Fruit fly (Drosophila melanogaster) whole organism, embryonic: Measurements from ENCODE around the gene Sfp26Ad.
A peak's percentile ranks its signal among the peaks of the same experiment; 100 is the strongest.

ENCODE experiments used
- Atf-2 ChIP-seq: fragments of 200-800 bp; sonication (Bioruptor generic); optimal IDR thresholded peaks from 2 replicates; lab custom pipeline; 2016; ENCODE audit warnings: missing biosample characterization, missing genetic modification characterization
- C15 ChIP-seq: fragments of 200-800 bp; sonication (Bioruptor generic); IDR thresholded peaks from 3 replicates; pipeline ENCODE4 v1.3.6; 2022; ENCODE audit warnings: missing biosample characterization, missing genetic modification characterization
- CG10366 ChIP-seq: fragments of 200-800 bp; sonication (Bioruptor generic); IDR thresholded peaks from 2 replicates; pipeline ENCODE4 v1.3.6; 2022; ENCODE audit warnings: missing biosample characterization, missing genetic modification characterization
- CG10431 ChIP-seq: fragments of 200-800 bp; sonication (Bioruptor generic); optimal IDR thresholded peaks from 3 replicates; lab custom pipeline; 2018; ENCODE audit warnings: missing biosample characterization, mild to moderate bottlenecking, missing genetic modification characterization
- CG10543 ChIP-seq: fragments of 200-800 bp; sonication (Bioruptor generic); optimal IDR thresholded peaks from 3 replicates; lab custom pipeline; 2017; ENCODE audit warnings: missing biosample characterization, mild to moderate bottlenecking, missing genetic modification characterization, moderate library complexity
- CG10959 ChIP-seq: fragments of 200-800 bp; sonication (Bioruptor generic); IDR thresholded peaks from 2 replicates; pipeline ENCODE4 v1.3.6; 2022; ENCODE audit warnings: missing biosample characterization, missing genetic modification characterization
- CG12104 ChIP-seq: fragments of 200-800 bp; sonication (Bioruptor generic); optimal IDR thresholded peaks from 3 replicates; lab custom pipeline; 2016; ENCODE audit warnings: missing biosample characterization, missing genetic modification characterization
- CG12236 ChIP-seq: fragments of 200-800 bp; sonication (Bioruptor generic); optimal IDR thresholded peaks from 2 replicates; lab custom pipeline; 2016; ENCODE audit warnings: missing biosample characterization, missing genetic modification characterization
- CG12299 ChIP-seq: fragments of 200-800 bp; sonication (Bioruptor generic); optimal IDR thresholded peaks from 2 replicates; lab custom pipeline; 2018; ENCODE audit warnings: missing biosample characterization, mild to moderate bottlenecking, missing genetic modification characterization
- CG14965 ChIP-seq: fragments of 200-800 bp; sonication (Bioruptor generic); optimal IDR thresholded peaks from 2 replicates; lab custom pipeline; 2016; ENCODE audit warnings: missing biosample characterization, missing genetic modification characterization, borderline replicate concordance
- CG15514 ChIP-seq: fragments of 200-800 bp; sonication (Bioruptor generic); optimal IDR thresholded peaks from 3 replicates; lab custom pipeline; 2017; ENCODE audit warnings: missing biosample characterization, missing genetic modification characterization, mild to moderate bottlenecking, moderate library complexity, missing genetic modification reagents
- CG17568 ChIP-seq: fragments of 200-800 bp; sonication (Bioruptor generic); optimal IDR thresholded peaks from 2 replicates; lab custom pipeline; 2018; ENCODE audit warnings: missing biosample characterization, mild to moderate bottlenecking, missing genetic modification characterization, moderate library complexity
- CG32767 ChIP-seq: fragments of 200-800 bp; sonication (Bioruptor generic); IDR thresholded peaks from 2 replicates; pipeline ENCODE4 v1.3.6; 2022; ENCODE audit warnings: missing biosample characterization, missing genetic modification characterization
- CG34422 ChIP-seq: fragments of 200-800 bp; sonication (Bioruptor generic); IDR thresholded peaks from 3 replicates; pipeline ENCODE4 v1.3.6; 2022; ENCODE audit warnings: missing biosample characterization, missing genetic modification characterization
- CG4617 ChIP-seq: fragments of 200-800 bp; sonication (Bioruptor generic); optimal IDR thresholded peaks from 3 replicates; lab custom pipeline; 2016; ENCODE audit warnings: missing biosample characterization, missing genetic modification characterization, borderline replicate concordance
- CG6683 ChIP-seq: fragments of 200-800 bp; sonication (Bioruptor generic); optimal IDR thresholded peaks from 2 replicates; lab custom pipeline; 2017; ENCODE audit warnings: missing biosample characterization, mild to moderate bottlenecking, missing genetic modification characterization, missing genetic modification reagents
- CG7839 ChIP-seq: fragments of 200-800 bp; sonication (Bioruptor generic); optimal IDR thresholded peaks from 3 replicates; lab custom pipeline; 2018; ENCODE audit warnings: missing biosample characterization, mild to moderate bottlenecking, missing genetic modification characterization, moderate library complexity
- CG8944 ChIP-seq: fragments of 200-800 bp; sonication (Bioruptor generic); optimal IDR thresholded peaks from 3 replicates; lab custom pipeline; 2016; ENCODE audit warnings: missing biosample characterization, missing genetic modification characterization
- CG9727 ChIP-seq: fragments of 200-800 bp; sonication (Bioruptor generic); optimal IDR thresholded peaks from 3 replicates; lab custom pipeline; 2017; ENCODE audit warnings: missing biosample characterization, mild to moderate bottlenecking, missing genetic modification characterization
- Doc3 ChIP-seq: fragments of 200-800 bp; sonication (Bioruptor generic); IDR thresholded peaks from 3 replicates; pipeline ENCODE4 v1.3.6; 2022; ENCODE audit warnings: missing biosample characterization, missing genetic modification characterization; ENCODE audit not compliant: partially characterized antibody
- Dref ChIP-seq: fragments of 200-800 bp; sonication (Bioruptor generic); IDR thresholded peaks from 2 replicates; pipeline ENCODE4 v1.3.6; 2022; ENCODE audit warnings: missing biosample characterization, missing genetic modification characterization
- Elba2 ChIP-seq: fragments of 200-800 bp; sonication (Bioruptor generic); optimal IDR thresholded peaks from 3 replicates; lab custom pipeline; 2016; ENCODE audit warnings: missing biosample characterization, missing genetic modification characterization
- Gug ChIP-seq: fragments of 200-800 bp; sonication (Bioruptor generic); IDR thresholded peaks from 4 replicates; pipeline ENCODE4 v1.3.6; 2022; ENCODE audit warnings: missing biosample characterization, missing genetic modification characterization
- Hr78 ChIP-seq, 2 experiments: fragments of 200-800 bp in 1 of 2; fragments of >200 bp in 1 of 2; sonication (Bioruptor generic) in 1 of 2; optimal IDR thresholded peaks; 2 replicates each; lab custom pipeline; 2017 to 2019; ENCODE audit warnings: missing biosample characterization in 2 of 2, missing genetic modification characterization in 2 of 2, mild to moderate bottlenecking in 1 of 2, moderate library complexity in 1 of 2
- NfI ChIP-seq: fragments of 200-800 bp; sonication (Bioruptor generic); optimal IDR thresholded peaks from 3 replicates; lab custom pipeline; 2018; ENCODE audit warnings: missing biosample characterization, mild to moderate bottlenecking, missing genetic modification characterization, moderate library complexity
- Rx ChIP-seq: fragments of 200-800 bp; sonication (Bioruptor generic); IDR thresholded peaks from 2 replicates; pipeline ENCODE4 v1.3.6; 2022; ENCODE audit warnings: missing biosample characterization, missing genetic modification characterization
- Scr ChIP-seq: fragments of 200-800 bp; sonication (Bioruptor generic); IDR thresholded peaks from 2 replicates; pipeline ENCODE4 v1.3.6; 2022; ENCODE audit warnings: missing biosample characterization, missing genetic modification characterization; ENCODE audit not compliant: partially characterized antibody
- Spps ChIP-seq: fragments of 200-800 bp; sonication (Bioruptor generic); optimal IDR thresholded peaks from 2 replicates; lab custom pipeline; 2018; ENCODE audit warnings: missing biosample characterization, mild to moderate bottlenecking, missing genetic modification characterization
- TFAM ChIP-seq: fragments of 200-800 bp; sonication (Bioruptor generic); optimal IDR thresholded peaks from 2 replicates; lab custom pipeline; 2017; ENCODE audit warnings: missing biosample characterization, missing genetic modification characterization, inconsistent platforms
- Usf ChIP-seq: fragments of 200-800 bp; sonication (Bioruptor generic); optimal IDR thresholded peaks from 2 replicates; lab custom pipeline; 2017; ENCODE audit warnings: missing genotype, missing biosample characterization, missing genetic modification characterization
- YL-1 ChIP-seq: fragments of 200-800 bp; sonication (Bioruptor generic); optimal IDR thresholded peaks from 3 replicates; lab custom pipeline; 2017; ENCODE audit warnings: missing biosample characterization, mild to moderate bottlenecking, missing genetic modification characterization
- ac ChIP-seq: fragments of 200-800 bp; sonication (Bioruptor generic); optimal IDR thresholded peaks from 3 replicates; lab custom pipeline; 2017; ENCODE audit warnings: missing biosample characterization, mild to moderate bottlenecking, missing genetic modification characterization
- ara ChIP-seq: fragments of 200-800 bp; sonication (Bioruptor generic); IDR thresholded peaks from 2 replicates; pipeline ENCODE4 v1.3.6; 2022; ENCODE audit warnings: missing biosample characterization, missing genetic modification characterization
- ase ChIP-seq: fragments of 200-800 bp; sonication (Bioruptor generic); IDR thresholded peaks from 3 replicates; pipeline ENCODE4 v1.3.6; 2022; ENCODE audit warnings: missing biosample characterization, missing genetic modification characterization
- bcd ChIP-seq: fragments of 200-800 bp; sonication (Bioruptor generic); optimal IDR thresholded peaks from 2 replicates; lab custom pipeline; 2017; ENCODE audit warnings: missing biosample characterization, mild to moderate bottlenecking, missing genetic modification characterization
- br ChIP-seq: fragments of >200 bp; optimal IDR thresholded peaks from 2 replicates; lab custom pipeline; 2017
- btn ChIP-seq: fragments of 200-800 bp; sonication (Bioruptor generic); optimal IDR thresholded peaks from 2 replicates; lab custom pipeline; 2016; ENCODE audit warnings: missing biosample characterization, missing genetic modification characterization
- dmrt11E ChIP-seq: fragments of 200-800 bp; sonication (Bioruptor generic); optimal IDR thresholded peaks from 3 replicates; lab custom pipeline; 2018; ENCODE audit warnings: missing biosample characterization, mild to moderate bottlenecking, missing genetic modification characterization, moderate library complexity
- gcm2 ChIP-seq: fragments of 200-800 bp; sonication (Bioruptor generic); optimal IDR thresholded peaks from 2 replicates; lab custom pipeline; 2016; ENCODE audit warnings: missing biosample characterization, missing genetic modification characterization
- grau ChIP-seq: fragments of 200-800 bp; optimal IDR thresholded peaks from 3 replicates; lab custom pipeline; 2019; ENCODE audit warnings: missing biosample characterization, mild to moderate bottlenecking, missing genetic modification characterization, moderate library complexity
- gsb-n ChIP-seq: fragments of 200-800 bp; sonication (Bioruptor generic); optimal IDR thresholded peaks from 3 replicates; lab custom pipeline; 2018; ENCODE audit warnings: missing biosample characterization, mild to moderate bottlenecking, missing genetic modification characterization
- insv ChIP-seq, 2 experiments: fragments of 200-800 bp; sonication (Bioruptor generic); optimal IDR thresholded peaks; 3 replicates each; lab custom pipeline; 2016 to 2018; ENCODE audit warnings: missing biosample characterization in 2 of 2, missing genetic modification characterization in 2 of 2
- lilli ChIP-seq: fragments of 200-800 bp; sonication (Bioruptor generic); optimal IDR thresholded peaks from 3 replicates; lab custom pipeline; 2016; ENCODE audit warnings: missing biosample characterization, missing genetic modification characterization
- mam ChIP-seq: fragments of 200-800 bp; sonication (Bioruptor generic); optimal IDR thresholded peaks from 3 replicates; lab custom pipeline; 2016; ENCODE audit warnings: missing biosample characterization, missing genetic modification characterization
- phol ChIP-seq: fragments of 200-800 bp; sonication (Bioruptor generic); optimal IDR thresholded peaks from 3 replicates; lab custom pipeline; 2018; ENCODE audit warnings: missing biosample characterization, mild to moderate bottlenecking, missing genetic modification characterization, moderate library complexity
- ranshi ChIP-seq: fragments of 200-800 bp; sonication (Bioruptor generic); IDR thresholded peaks from 2 replicates; pipeline ENCODE4 v1.3.6; 2022; ENCODE audit warnings: missing biosample characterization, missing genetic modification characterization
- sd ChIP-seq: fragments of 200-800 bp; sonication (Bioruptor generic); optimal IDR thresholded peaks from 3 replicates; lab custom pipeline; 2018; ENCODE audit warnings: missing biosample characterization, mild to moderate bottlenecking, missing genetic modification characterization, moderate library complexity
- toy ChIP-seq: fragments of 200-800 bp; sonication (Bioruptor generic); IDR thresholded peaks from 2 replicates; pipeline ENCODE4 v1.3.6; 2022; ENCODE audit warnings: missing biosample characterization, missing genetic modification characterization

The Sfp26Ad gene

dm6 chr2L:5943229-5944078 lies at the start of gene Sfp26Ad, which contains the start of gene Gpdh1 (continued):
- peak; percentile 11 for TF ChIP-seq btn (GFP tag; lab: Kevin White, UChicago)
- peak; percentile 50; the same call in 3 of the 4 replicates for TF ChIP-seq Gug (GFP tag; lab: Robert Waterston, UW)
- TF ChIP-seq br (lab: Kevin White, UChicago) = no peak
- peak; percentile 61; the same call in 1 of the 2 replicates for TF ChIP-seq CG32767
- TF ChIP-seq Scr (GFP tag; lab: Robert Waterston, UW) = peak; percentile 63
- TF ChIP-seq CG17568 (GFP tag; lab: Kevin White, UChicago) = peak; percentile 74
- no peak for TF ChIP-seq ara (GFP tag; lab: Robert Waterston, UW)
- peak; percentile 60; the same call in 2 of the 3 replicates for TF ChIP-seq CG34422 (GFP tag; lab: Robert Waterston, UW)
- TF ChIP-seq CG12104 (GFP tag; lab: Kevin White, UChicago) = peak; percentile 52
- peak; percentile 35 for TF ChIP-seq CG12236 (GFP tag; lab: Kevin White, UChicago)
- TF ChIP-seq lilli (GFP tag; lab: Kevin White, UChicago) = peak; percentile 87
- TF ChIP-seq CG4617 = peak; percentile 91
- TF ChIP-seq CG9727 (GFP tag; lab: Kevin White, UChicago) = peak; percentile 50
- TF ChIP-seq YL-1 = peak; percentile 23
- TF ChIP-seq Hr78 (GFP tag; optimal IDR thresholded peaks at IDR 0.05; lab: Kevin White, UChicago) = no peak
- TF ChIP-seq CG7839 (tag; lab: Kevin White, UChicago) = peak; percentile 66
- TF ChIP-seq ac (GFP tag; lab: Kevin White, UChicago) = no peak
- TF ChIP-seq C15 (GFP tag; lab: Robert Waterston, UW) = no peak
- TF ChIP-seq Rx (GFP tag; lab: Robert Waterston, UW) = peak; percentile 44
- peak; percentile 34 for TF ChIP-seq Atf-2 (GFP tag; lab: Kevin White, UChicago)
- TF ChIP-seq CG6683 = peak; percentile 30
- TF ChIP-seq dmrt11E = peak; percentile 38
- peak; percentile 11 for TF ChIP-seq Spps (tag; lab: Kevin White, UChicago)
- peak; percentile 50 for TF ChIP-seq phol (tag; lab: Kevin White, UChicago)
- no peak for TF ChIP-seq CG10431 (GFP tag; lab: Kevin White, UChicago)
- peak; percentile 40; the same call in 1 of the 2 replicates for TF ChIP-seq ranshi (GFP tag; lab: Robert Waterston, UW)
- TF ChIP-seq grau (tag; lab: Kevin White, UChicago) = peak; percentile 66
- peak in 1 of 2 experiments; percentile 57 for TF ChIP-seq insv (GFP tag; optimal IDR thresholded peaks at IDR 0.05; lab: Kevin White, UChicago)
- peak; percentile 27 for TF ChIP-seq CG14965 (GFP tag; lab: Kevin White, UChicago)
- no peak; the same call in 2 of the 3 replicates for TF ChIP-seq Doc3 (GFP tag; lab: Robert Waterston, UW)
- TF ChIP-seq Dref = peak; percentile 48; the same call in 1 of the 2 replicates
- TF ChIP-seq CG12299 (tag; lab: Kevin White, UChicago) = peak; percentile 64
- TF ChIP-seq Usf = peak; percentile 15
- peak; percentile 72 for TF ChIP-seq Elba2
- TF ChIP-seq gsb-n (tag; lab: Kevin White, UChicago) = peak; percentile 61
- TF ChIP-seq bcd (GFP tag; lab: Kevin White, UChicago) = peak; percentile 73
- peak; percentile 32; the same call in 1 of the 2 replicates for TF ChIP-seq CG10959
- TF ChIP-seq TFAM = peak; percentile 22
- TF ChIP-seq mam = peak; percentile 93
- peak; percentile 57 for TF ChIP-seq gcm2 (GFP tag; lab: Kevin White, UChicago)
- peak; percentile 97 for TF ChIP-seq CG15514 (GFP tag; lab: Kevin White, UChicago)
- TF ChIP-seq toy (GFP tag; lab: Robert Waterston, UW) = no peak
- peak; percentile 82 for TF ChIP-seq NfI
- TF ChIP-seq ase (GFP tag; lab: Robert Waterston, UW) = peak; percentile 43; the same call in 1 of the 3 replicates
- TF ChIP-seq CG10543 (GFP tag; lab: Kevin White, UChicago) = peak; percentile 68
- peak; percentile 64 for TF ChIP-seq CG10366 (GFP tag; lab: Robert Waterston, UW)
- TF ChIP-seq sd (tag; lab: Kevin White, UChicago) = no peak
- TF ChIP-seq CG8944 (GFP tag; lab: Kevin White, UChicago) = peak; percentile 61
